Fruit fly (Drosophila melanogaster): Measurements from ENCODE around the gene CG17648.
A peak's percentile ranks its signal among the peaks of the same experiment; 100 is the strongest.

CG17648 gene

dm6 chr2L:1710224-1710623 is 41.9 kb upstream of the CG17648 start, which contains the start of the genes CG17660 and mRpL48 (continued):
- TF ChIP-seq scrt (GFP tag; optimal IDR thresholded peaks at IDR 0.05) (no peak), CG10431 (GFP tag; optimal IDR thresholded peaks at IDR 0.05) (no peak), chm (GFP tag; IDR thresholded peaks at IDR 0.05) (no peak), CG17186 (GFP tag; optimal IDR thresholded peaks at IDR 0.05) (peak; percentile 74), CG33557 (GFP tag; optimal IDR thresholded peaks at IDR 0.05) (peak; percentile 7), CG11504 (tag; optimal IDR thresholded peaks at IDR 0.05) (no peak), CG12769 (tag; optimal IDR thresholded peaks at IDR 0.05) (no peak), chif (GFP tag; optimal IDR thresholded peaks at IDR 0.05) (no peak), usp (GFP tag; optimal IDR thresholded peaks at IDR 0.05) (no peak), Stat92E (GFP tag; optimal IDR thresholded peaks at IDR 0.05) (no peak), CG6272 (GFP tag; IDR thresholded peaks at IDR 0.05) (no peak), Usf (GFP tag; optimal IDR thresholded peaks at IDR 0.05) (no peak), Neu2 (GFP tag; optimal IDR thresholded peaks at IDR 0.05; ENCODE audit: borderline replicate concordance) (no peak), CG10462 (GFP tag; optimal IDR thresholded peaks at IDR 0.05) (no peak), CG14050 (GFP tag; IDR thresholded peaks at IDR 0.05) (no peak), CG4282 (GFP tag; optimal IDR thresholded peaks at IDR 0.05) (no peak), CG12391 (tag; optimal IDR thresholded peaks at IDR 0.05) (peak; percentile 11), wor (GFP tag; IDR thresholded peaks at IDR 0.05) (no peak), Hr78 (GFP tag; optimal IDR thresholded peaks at IDR 0.05) (no peak), CG1792 (GFP tag; optimal IDR thresholded peaks at IDR 0.05) (no peak), CG17361 (GFP tag; IDR thresholded peaks at IDR 0.05) (no peak), Eip74EF (GFP tag; optimal IDR thresholded peaks at IDR 0.05) (peak in 1 of 2 experiments; percentile 42), lmd (GFP tag; IDR thresholded peaks at IDR 0.05) (no peak), PHDP (tag; optimal IDR thresholded peaks at IDR 0.05) (no peak), tx (GFP tag; optimal IDR thresholded peaks at IDR 0.05) (no peak), CG7271 (tag; optimal IDR thresholded peaks at IDR 0.05) (no peak), ind (GFP tag; optimal IDR thresholded peaks at IDR 0.05) (no peak), z (GFP tag; IDR thresholded peaks at IDR 0.05) (no peak), sima (GFP tag; optimal IDR thresholded peaks at IDR 0.05) (no peak), sim (GFP tag; IDR thresholded peaks at IDR 0.05) (no peak), en (GFP tag; optimal IDR thresholded peaks at IDR 0.05) (no peak), crol (GFP tag; IDR thresholded peaks at IDR 0.05) (no peak), CG34422 (GFP tag; IDR thresholded peaks at IDR 0.05) (peak; percentile 91; the same call in 1 of the 3 replicates), CG9876 (GFP tag; optimal IDR thresholded peaks at IDR 0.05) (no peak), CG10979 (tag; optimal IDR thresholded peaks at IDR 0.05) (peak; percentile 1), CG9727 (GFP tag; optimal IDR thresholded peaks at IDR 0.05) (no peak), ssp (GFP tag; IDR thresholded peaks at IDR 0.05) (no peak), CG1529 (GFP tag; optimal IDR thresholded peaks at IDR 0.05) (no peak), CG10565 (GFP tag; optimal IDR thresholded peaks at IDR 0.05) (no peak), CG31365 (tag; optimal IDR thresholded peaks at IDR 0.05) (no peak), CG15269 (tag; optimal IDR thresholded peaks at IDR 0.05) (no peak), CG17912 (GFP tag; optimal IDR thresholded peaks at IDR 0.05) (peak; percentile 2), Bgb (GFP tag; IDR thresholded peaks at IDR 0.05; ENCODE audit: partially characterized antibody) (peak; percentile 79), CG8765 (GFP tag; IDR thresholded peaks at IDR 0.05) (no peak), her (GFP tag; optimal IDR thresholded peaks at IDR 0.05) (peak; percentile 23), eve (GFP tag; optimal IDR thresholded peaks at IDR 0.05) (no peak), nmo (GFP tag; optimal IDR thresholded peaks at IDR 0.05) (peak; percentile 49), Dfd (GFP tag; optimal IDR thresholded peaks at IDR 0.05) (no peak), bab2 (GFP tag; optimal IDR thresholded peaks at IDR 0.05) (no peak), ato (GFP tag; IDR thresholded peaks at IDR 0.05; ENCODE audit: partially characterized antibody) (peak; percentile 89), hb (GFP tag; IDR thresholded peaks at IDR 0.05; ENCODE audit: partially characterized antibody) (no peak)
